Worm (Caenorhabditis elegans) whole organism, L4/young adult: ENCODE results near the gene K06A4.7.

Experiments used
- W03F9.2 ChIP-seq: fragments of 150-350 bp; optimal IDR thresholded peaks from 2 replicates; lab custom pipeline; 2014; ENCODE audit warnings: missing biosample characterization, missing genetic modification characterization
- dao-5 ChIP-seq: sonication (generic microtip); optimal IDR thresholded peaks from 2 replicates; lab custom pipeline; 2016; ENCODE audit warnings: missing genotype, missing genetic modification characterization, moderate library complexity, missing compliant biosample characterization
- him-1 ChIP-seq: sonication (generic microtip); optimal IDR thresholded peaks from 2 replicates; lab custom pipeline; 2016; ENCODE audit warnings: missing genotype, missing genetic modification reagents, missing genetic modification characterization, missing compliant biosample characterization

DNA sequence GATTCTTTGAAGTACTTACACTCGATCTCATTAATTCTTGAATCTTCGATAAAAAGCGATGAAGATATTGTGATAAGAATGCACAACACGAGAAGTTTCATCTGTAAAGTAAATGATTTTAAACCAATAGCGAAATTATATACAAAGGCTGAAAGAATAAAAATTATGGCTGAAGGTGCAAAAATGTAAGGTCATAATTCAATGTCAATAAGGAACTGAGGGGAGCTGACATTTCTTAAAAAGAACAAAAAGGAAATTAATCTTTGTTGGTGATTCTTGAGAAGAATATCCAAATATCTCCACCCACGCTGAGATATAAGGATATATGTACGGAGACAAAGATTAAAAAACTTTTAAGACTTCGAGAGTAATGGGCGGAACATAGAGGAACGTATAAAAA, 32.8 kb upstream of the K06A4.7 start, which contains the start of gene C50F4.9:
- TF ChIP-seq him-1 (tag; lab: Kevin White, UChicago) (no peak), dao-5 (tag; lab: Kevin White, UChicago) (no peak), W03F9.2 (tag; lab: Kevin White, UChicago) (no peak)
